Fruit fly (Drosophila melanogaster) whole organism, prepupa: ENCODE data around the gene CG13248.

Experiments used
- CG31627 ChIP-seq: fragments of 200-800 bp; sonication (Bioruptor generic); optimal IDR thresholded peaks from 3 replicates; lab custom pipeline; 2016; ENCODE audit warnings: missing biosample characterization, missing genetic modification characterization
- Gug ChIP-seq: fragments of 200-800 bp; sonication (Bioruptor generic); IDR thresholded peaks from 2 replicates; pipeline ENCODE4 v1.3.6; 2022; ENCODE audit warnings: missing biosample characterization, missing genetic modification characterization
- Hr39 ChIP-seq: fragments of 200-800 bp; sonication (Bioruptor generic); optimal IDR thresholded peaks from 2 replicates; lab custom pipeline; 2016; ENCODE audit warnings: missing biosample characterization, missing genetic modification characterization
- Sox102F ChIP-seq: fragments of 200-800 bp; sonication (Bioruptor generic); optimal IDR thresholded peaks from 2 replicates; lab custom pipeline; 2016; ENCODE audit warnings: missing biosample characterization, mild to moderate bottlenecking, missing genetic modification characterization
- dac ChIP-seq: fragments of 200-800 bp; sonication (Bioruptor generic); optimal IDR thresholded peaks from 2 replicates; lab custom pipeline; 2017; ENCODE audit warnings: missing biosample characterization, mild to moderate bottlenecking, missing genetic modification characterization
- fd85E ChIP-seq: fragments of 200-800 bp; sonication (Bioruptor generic); optimal IDR thresholded peaks from 3 replicates; lab custom pipeline; 2016; ENCODE audit warnings: missing biosample characterization, missing genetic modification characterization
- ss ChIP-seq, 2 experiments: fragments of 200-800 bp; sonication (Bioruptor generic); optimal IDR thresholded peaks; 2 replicates in 1 of 2; 3 replicates in 1 of 2; lab custom pipeline; 2017 to 2018; ENCODE audit warnings: mild to moderate bottlenecking in 2 of 2, missing biosample characterization in 2 of 2, missing genetic modification characterization in 2 of 2, moderate library complexity in 1 of 2
- svp ChIP-seq: fragments of 200-800 bp; sonication (Bioruptor generic); peaks from one replicate; lab custom pipeline; 2016; ENCODE audit warnings: missing biosample characterization, missing genetic modification characterization
- vri ChIP-seq: fragments of 200-800 bp; sonication (Bioruptor generic); optimal IDR thresholded peaks from 3 replicates; lab custom pipeline; 2016; ENCODE audit warnings: missing biosample characterization, mild to moderate bottlenecking, missing genetic modification characterization

DNA sequence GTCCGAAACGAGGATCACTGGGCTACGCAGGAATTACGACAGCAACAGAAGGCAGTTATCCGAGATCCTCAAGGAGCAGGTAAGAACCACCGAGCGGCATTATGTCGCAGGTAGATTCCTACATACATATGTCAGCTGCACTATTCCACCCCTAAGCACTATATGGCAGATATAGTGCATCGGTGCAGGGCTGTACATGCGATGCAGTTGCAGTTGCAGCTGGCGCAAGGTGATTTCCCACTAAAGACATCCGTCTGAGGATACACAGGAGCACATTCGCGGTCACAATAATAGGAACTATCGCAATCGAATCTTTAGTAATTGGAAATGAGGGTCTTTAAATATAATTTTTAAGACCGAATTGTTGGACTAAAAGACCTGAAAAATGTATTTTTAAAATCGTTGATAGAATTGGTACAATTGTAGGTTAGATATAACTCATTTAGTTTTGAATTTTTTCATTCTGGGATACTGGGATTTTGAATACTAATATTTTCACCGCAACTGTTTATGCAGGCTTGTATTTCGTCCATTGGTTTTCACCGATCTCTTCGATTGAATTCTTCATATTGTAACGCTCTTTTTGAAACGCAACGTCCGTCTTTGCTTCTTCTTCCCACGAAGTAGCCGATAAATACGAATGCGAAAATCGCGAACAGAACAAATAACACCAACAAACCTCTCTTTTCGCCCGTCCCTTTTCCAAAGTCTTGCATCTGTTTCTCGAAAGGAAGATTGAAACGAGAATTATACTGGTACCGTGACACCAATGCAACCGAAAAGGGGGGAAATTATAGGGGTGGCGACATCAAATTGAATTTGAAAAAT lies 7.5 kb downstream of the CG13248 start:
- TF ChIP-seq Gug, result no peak
- TF ChIP-seq Sox102F (GFP tag; lab: Kevin White, UChicago), result peak; percentile 51
- TF ChIP-seq ss (GFP tag; optimal IDR thresholded peaks at IDR 0.05; lab: Kevin White, UChicago), result peak; percentile 55 to 86
- TF ChIP-seq CG31627, result peak; percentile 64
- TF ChIP-seq fd85E (GFP tag; lab: Kevin White, UChicago), result no peak
- peak; percentile 70 for TF ChIP-seq Hr39 (GFP tag; lab: Kevin White, UChicago)
- no peak for TF ChIP-seq dac (GFP tag; lab: Kevin White, UChicago)
- TF ChIP-seq svp (GFP tag; lab: Kevin White, UChicago), result peak; percentile 80
- peak; percentile 49 for TF ChIP-seq vri (GFP tag; lab: Kevin White, UChicago)
